Fruit fly (Drosophila melanogaster): Measurements from ENCODE around the gene CG14625.

CG14625 gene

DNA sequence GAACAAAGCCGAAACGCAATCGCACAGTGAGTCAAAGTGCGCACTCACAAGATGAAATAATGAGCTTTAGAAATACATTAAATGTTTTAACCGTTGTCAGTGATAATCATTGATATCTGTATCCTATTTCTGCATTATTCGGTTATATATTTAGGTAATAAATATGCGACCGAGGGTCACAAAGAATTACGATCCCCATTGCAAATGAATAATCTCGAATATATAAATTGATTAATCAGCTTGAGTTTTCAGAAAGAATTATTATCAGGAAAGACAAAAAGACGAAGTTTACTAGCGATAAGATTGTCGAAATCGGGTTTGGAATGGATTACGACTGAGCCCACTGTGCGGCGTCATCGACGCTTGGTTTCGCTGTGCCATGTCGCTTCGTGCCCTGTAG, 28.3 kb upstream of the CG14625 start (continued):
- peak; percentile 42 for TF ChIP-seq CG10631 (GFP tag; optimal IDR thresholded peaks at IDR 0.05)
- peak; percentile 58 for TF ChIP-seq lz (GFP tag; optimal IDR thresholded peaks at IDR 0.05)
- TF ChIP-seq topi (GFP tag; optimal IDR thresholded peaks at IDR 0.05): peak; percentile 74
- peak; percentile 59 for TF ChIP-seq Smox (GFP tag; optimal IDR thresholded peaks at IDR 0.05)
- TF ChIP-seq Blimp-1 (GFP tag; optimal IDR thresholded peaks at IDR 0.05): peak; percentile 38
- peak; percentile 37 for TF ChIP-seq achi (GFP tag; optimal IDR thresholded peaks at IDR 0.05)
- TF ChIP-seq ss (GFP tag; optimal IDR thresholded peaks at IDR 0.05): peak; percentile 48 to 69
- TF ChIP-seq CG8632 (GFP tag; optimal IDR thresholded peaks at IDR 0.05): peak; percentile 60
- peak; percentile 75 for TF ChIP-seq Met (GFP tag; optimal IDR thresholded peaks at IDR 0.05)
- peak; percentile 37 for TF ChIP-seq Eip93F (GFP tag; optimal IDR thresholded peaks at IDR 0.05)
- no peak for TF ChIP-seq Lpt (GFP tag; optimal IDR thresholded peaks at IDR 0.05)
- peak; percentile 93 for TF ChIP-seq svp (GFP tag)
- TF ChIP-seq Sox15 (GFP tag; optimal IDR thresholded peaks at IDR 0.05): peak; percentile 18
- TF ChIP-seq CG8119 (GFP tag; IDR thresholded peaks at IDR 0.05): 0 out of 3 replicates have a peak, but pooled peaks have one; percentile 27
- no peak for TF ChIP-seq fd59A (GFP tag; optimal IDR thresholded peaks at IDR 0.05)
- TF ChIP-seq dac (GFP tag; optimal IDR thresholded peaks at IDR 0.05): no peak
- peak; percentile 33 for TF ChIP-seq CG7368 (GFP tag; optimal IDR thresholded peaks at IDR 0.05)
- peak; percentile 35 for TF ChIP-seq net (GFP tag; optimal IDR thresholded peaks at IDR 0.05)
- TF ChIP-seq CG3032 (tag; optimal IDR thresholded peaks at IDR 0.05): peak; percentile 40
- TF ChIP-seq CG6163 (GFP tag; IDR thresholded peaks at IDR 0.05): no peak
- TF ChIP-seq fkh (GFP tag; optimal IDR thresholded peaks at IDR 0.05): no peak
- peak; percentile 54 for TF ChIP-seq CG32006 (GFP tag; optimal IDR thresholded peaks at IDR 0.05)
- TF ChIP-seq Hr39 (GFP tag; optimal IDR thresholded peaks at IDR 0.05): peak; percentile 50
- peak in 1 of 2 experiments; percentile 19 for TF ChIP-seq salr (GFP tag; optimal IDR thresholded peaks at IDR 0.05)
- TF ChIP-seq Ets96B (tag; optimal IDR thresholded peaks at IDR 0.05): peak; percentile 46
- TF ChIP-seq Gug (GFP tag; IDR thresholded peaks at IDR 0.05): no peak
- TF ChIP-seq CG31627 (GFP tag; optimal IDR thresholded peaks at IDR 0.05): peak; percentile 48
- peak; percentile 15 for TF ChIP-seq CG6276 (GFP tag; optimal IDR thresholded peaks at IDR 0.05)
- TF ChIP-seq CG11902 (GFP tag; optimal IDR thresholded peaks at IDR 0.05): peak; percentile 30
- no peak for TF ChIP-seq eg (GFP tag; IDR thresholded peaks at IDR 0.05)
- peak; percentile 45 for TF ChIP-seq CG6792 (GFP tag; optimal IDR thresholded peaks at IDR 0.05)

DNA sequence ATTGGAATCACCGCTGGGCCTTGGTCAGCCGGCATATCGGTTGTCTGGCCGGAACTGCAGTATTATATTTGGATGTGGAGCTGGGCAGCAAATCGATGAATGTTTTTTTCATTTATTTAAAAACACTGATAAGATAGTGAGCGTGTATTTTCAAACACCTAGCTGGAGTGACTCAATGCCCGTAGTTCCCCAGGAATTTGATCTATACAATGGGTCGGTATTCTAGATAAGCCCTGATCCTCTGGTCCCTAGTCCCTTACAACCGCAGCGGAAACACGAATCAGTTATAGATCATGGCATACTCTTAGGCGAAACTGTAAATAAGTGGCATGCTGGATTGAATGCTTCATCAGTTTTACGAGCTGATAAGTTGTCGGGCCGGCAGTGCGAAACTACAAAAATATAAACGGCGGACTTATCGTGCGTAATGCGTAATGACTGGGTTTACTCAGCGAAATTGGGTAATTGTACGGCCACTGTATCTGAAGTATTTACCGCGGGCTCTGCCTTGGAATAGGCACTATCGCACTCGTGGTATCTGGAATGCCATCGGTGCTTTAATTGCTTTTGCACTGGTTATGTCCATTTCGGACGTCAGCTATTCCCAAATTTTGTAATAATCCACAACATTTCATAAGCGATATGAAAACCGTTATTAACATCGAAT, 26.5 kb upstream of the CG14625 start:
- TF ChIP-seq Sox14 (GFP tag; optimal IDR thresholded peaks at IDR 0.05) (no peak), fkh (GFP tag; optimal IDR thresholded peaks at IDR 0.05) (peak; percentile 19), CG16779 (tag; optimal IDR thresholded peaks at IDR 0.05) (no peak), svp (GFP tag) (peak; percentile 44), net (GFP tag; optimal IDR thresholded peaks at IDR 0.05) (no peak), vri (GFP tag; optimal IDR thresholded peaks at IDR 0.05) (peak; percentile 58), Eip78C (GFP tag) (peak; percentile 36)

DNA sequence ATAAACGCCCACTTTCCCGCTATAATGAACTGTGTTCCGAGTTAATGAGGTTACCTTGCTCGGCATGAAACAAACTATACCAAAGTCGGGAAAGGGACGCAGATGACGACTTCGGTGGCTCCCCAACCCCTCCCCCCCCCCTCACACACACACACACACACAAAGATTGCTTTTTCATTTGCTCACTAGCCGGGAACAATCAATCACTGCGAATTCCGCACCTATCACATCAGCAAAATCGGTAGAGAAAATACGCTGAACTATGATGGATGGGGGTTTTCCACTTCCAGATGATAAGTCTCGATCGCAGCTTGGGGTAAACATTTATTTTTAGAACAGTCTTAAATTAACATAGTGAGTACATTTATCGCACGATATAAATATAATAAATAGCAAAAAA, 25.8 kb upstream of the CG14625 start:
- TF ChIP-seq Ets96B (tag; optimal IDR thresholded peaks at IDR 0.05) (no peak), CG6163 (GFP tag; IDR thresholded peaks at IDR 0.05) (no peak), Smox (GFP tag; optimal IDR thresholded peaks at IDR 0.05) (no peak), ss (GFP tag; optimal IDR thresholded peaks at IDR 0.05) (no peak), CG10669 (GFP tag; optimal IDR thresholded peaks at IDR 0.05) (no peak), Met (GFP tag; optimal IDR thresholded peaks at IDR 0.05) (no peak), CG6276 (GFP tag; optimal IDR thresholded peaks at IDR 0.05) (no peak), Eip93F (GFP tag; optimal IDR thresholded peaks at IDR 0.05) (no peak), CG8119 (GFP tag; IDR thresholded peaks at IDR 0.05) (no peak), Lpt (GFP tag; optimal IDR thresholded peaks at IDR 0.05) (no peak), acj6 (GFP tag; optimal IDR thresholded peaks at IDR 0.05) (no peak), Sox102F (GFP tag; optimal IDR thresholded peaks at IDR 0.05) (no peak), OdsH (GFP tag; optimal IDR thresholded peaks at IDR 0.05) (no peak), salr (GFP tag; optimal IDR thresholded peaks at IDR 0.05) (no peak), fd59A (GFP tag; optimal IDR thresholded peaks at IDR 0.05) (no peak), pdm3 (GFP tag; optimal IDR thresholded peaks at IDR 0.05) (no peak), CG15336 (GFP tag; IDR thresholded peaks at IDR 0.05) (no peak), Eip75B (GFP tag; optimal IDR thresholded peaks at IDR 0.05) (no peak), net (GFP tag; optimal IDR thresholded peaks at IDR 0.05) (no peak)

All from whole organism, prepupa.